Worm (Caenorhabditis elegans): ENCODE data around the gene C01G6.9.

C01G6.9 gene

ce11 chrII:9283668-9284357 lies 11.8 kb downstream of the C01G6.9 start (continued):
- peak; percentile 96 for TF ChIP-seq hlh-30 (tag; optimal IDR thresholded peaks at IDR 0.05; ENCODE audit: insufficient read depth)
- peak; percentile 37; the same call in 1 of the 2 replicates for TF ChIP-seq T26A8.4 (GFP tag; IDR thresholded peaks at IDR 0.05)
- peak; percentile 18; the same call in 1 of the 2 replicates for TF ChIP-seq ceh-20 (GFP tag; IDR thresholded peaks at IDR 0.05)
- peak; percentile 78 for TF ChIP-seq nhr-102 (tag; optimal IDR thresholded peaks at IDR 0.05)
- TF ChIP-seq F44E2.7 (GFP tag; IDR thresholded peaks at IDR 0.05) = no peak
- TF ChIP-seq zip-2 (tag; optimal IDR thresholded peaks at IDR 0.05) = peak; percentile 65
- TF ChIP-seq Y48G9A.11 (GFP tag; IDR thresholded peaks at IDR 0.05) = 0 out of 2 replicates have a peak, but pooled peaks have one; percentile 25
- no peak for TF ChIP-seq F26F4.8 (GFP tag; conservative IDR thresholded peaks at IDR 0.05)
- no peak for TF ChIP-seq set-16 (GFP tag; IDR thresholded peaks at IDR 0.05)
- TF ChIP-seq ceh-32 (tag; optimal IDR thresholded peaks at IDR 0.05; ENCODE audit: poor library complexity) = no peak
- peak; percentile 20 to 94 for TF ChIP-seq daf-16 (GFP tag; optimal IDR thresholded peaks at IDR 0.05)
- peak; percentile 95 for TF ChIP-seq daf-16 (tag; optimal IDR thresholded peaks at IDR 0.05)
- peak; percentile 16 for TF ChIP-seq dpl-1 (GFP tag; optimal IDR thresholded peaks at IDR 0.05)
- no peak for TF ChIP-seq hmg-1.1 (GFP tag; IDR thresholded peaks at IDR 0.05)
- no peak for TF ChIP-seq rbr-2 (tag; optimal IDR thresholded peaks at IDR 0.05)

ce11 chrII:9282787-9283186 lies 12.8 kb downstream of the C01G6.9 start:
- peak; percentile 87 for TF ChIP-seq dve-1 (tag; optimal IDR thresholded peaks at IDR 0.05; ENCODE audit: insufficient read depth)
- no peak for TF ChIP-seq F26F4.8 (GFP tag; conservative IDR thresholded peaks at IDR 0.05)
- no peak for TF ChIP-seq spr-3 (GFP tag; optimal IDR thresholded peaks at IDR 0.05)
- peak; percentile 95 for TF ChIP-seq mep-1 (tag; optimal IDR thresholded peaks at IDR 0.05)
- peak; percentile 50 for TF ChIP-seq nhr-6 (tag; optimal IDR thresholded peaks at IDR 0.05)
- no peak for TF ChIP-seq Y5F2A.4 (GFP tag; optimal IDR thresholded peaks at IDR 0.05)
- TF ChIP-seq madf-5 (GFP tag; IDR thresholded peaks at IDR 0.05) = no peak
- TF ChIP-seq unc-39 (tag; optimal IDR thresholded peaks at IDR 0.05) = no peak
- peak; percentile 66 for TF ChIP-seq ztf-7 (tag; optimal IDR thresholded peaks at IDR 0.05)
- TF ChIP-seq lin-29 (GFP tag; IDR thresholded peaks at IDR 0.05) = no peak
- TF ChIP-seq ZK337.2 (GFP tag; IDR thresholded peaks at IDR 0.05) = no peak
- TF ChIP-seq nhr-25 (tag; optimal IDR thresholded peaks at IDR 0.05; ENCODE audit: borderline replicate concordance, insufficient read depth) = peak; percentile 90
- TF ChIP-seq vab-7 (GFP tag; IDR thresholded peaks at IDR 0.05) = no peak
- TF ChIP-seq lin-15B (tag; optimal IDR thresholded peaks at IDR 0.05) = no peak
- peak; percentile 31 for TF ChIP-seq lir-3 (tag; optimal IDR thresholded peaks at IDR 0.05)
- TF ChIP-seq nhr-41 (GFP tag; IDR thresholded peaks at IDR 0.05) = peak; percentile 76
- peak; percentile 39 for TF ChIP-seq nhr-237 (tag; optimal IDR thresholded peaks at IDR 0.05)
- TF ChIP-seq ctbp-1 (GFP tag; IDR thresholded peaks at IDR 0.05) = peak; percentile 89
- no peak for TF ChIP-seq ZK546.5 (tag; optimal IDR thresholded peaks at IDR 0.05)
- TF ChIP-seq nhr-48 (tag; optimal IDR thresholded peaks at IDR 0.05) = peak; percentile 81
- peak; percentile 63; the same call in 1 of the 2 replicates for TF ChIP-seq mdt-29 (GFP tag; IDR thresholded peaks at IDR 0.05)
- TF ChIP-seq rbr-2 (tag; optimal IDR thresholded peaks at IDR 0.05) = peak; percentile 88
- TF ChIP-seq pha-4 (GFP tag; IDR thresholded peaks at IDR 0.05) = peak; percentile 57
- peak; percentile 93 for TF ChIP-seq pha-4 (tag; optimal IDR thresholded peaks at IDR 0.05)
- no peak for TF ChIP-seq lim-7 (GFP tag; IDR thresholded peaks at IDR 0.05)
- TF ChIP-seq nhr-28 (tag; optimal IDR thresholded peaks at IDR 0.05) = peak; percentile 100
- TF ChIP-seq saeg-2 (GFP tag; IDR thresholded peaks at IDR 0.05) = 0 out of 2 replicates have a peak, but pooled peaks have one; percentile 51
- TF ChIP-seq lsy-2 (tag; optimal IDR thresholded peaks at IDR 0.05) = peak; percentile 87 to 94
- peak; percentile 45; the same call in 1 of the 2 replicates for TF ChIP-seq ceh-20 (GFP tag; IDR thresholded peaks at IDR 0.05)
- TF ChIP-seq aha-1 (tag) = peak; percentile 97
- peak; percentile 94 for TF ChIP-seq hlh-30 (tag; optimal IDR thresholded peaks at IDR 0.05; ENCODE audit: insufficient read depth)
- no peak for TF ChIP-seq Y48G9A.11 (GFP tag; IDR thresholded peaks at IDR 0.05)
- no peak for TF ChIP-seq nhr-111 (GFP tag; optimal IDR thresholded peaks at IDR 0.05)
- no peak for TF ChIP-seq aly-2 (tag; optimal IDR thresholded peaks at IDR 0.05)
- TF ChIP-seq lin-39 (tag; optimal IDR thresholded peaks at IDR 0.05) = peak; percentile 59
- no peak for TF ChIP-seq dmd-9 (GFP tag; IDR thresholded peaks at IDR 0.05)
- 0 out of 2 replicates have a peak, but pooled peaks have one; percentile 21 for TF ChIP-seq Y75B8A.6 (GFP tag; IDR thresholded peaks at IDR 0.05)
- peak; percentile 74 for TF ChIP-seq lin-1 (GFP tag; IDR thresholded peaks at IDR 0.05)
- TF ChIP-seq nhr-102 (tag; optimal IDR thresholded peaks at IDR 0.05) = peak; percentile 59
